Worm (Caenorhabditis elegans) whole organism, L4/young adult: Measurements from ENCODE around the gene Y37E11B.2.
"Not testable (repeated sequence)": the region's sequence is repeated elsewhere in the genome, so short reads cannot be mapped to it uniquely, and the experiment has no call there.

Experiments used
- W03F9.2 ChIP-seq: fragments of 150-350 bp; optimal IDR thresholded peaks from 2 replicates; lab custom pipeline; 2014; ENCODE audit warnings: missing biosample characterization, missing genetic modification characterization
- dao-5 ChIP-seq: sonication (generic microtip); optimal IDR thresholded peaks from 2 replicates; lab custom pipeline; 2016; ENCODE audit warnings: missing genotype, missing genetic modification characterization, moderate library complexity, missing compliant biosample characterization
- him-1 ChIP-seq: sonication (generic microtip); optimal IDR thresholded peaks from 2 replicates; lab custom pipeline; 2016; ENCODE audit warnings: missing genotype, missing genetic modification reagents, missing genetic modification characterization, missing compliant biosample characterization

Y37E11B.2 gene

DNA sequence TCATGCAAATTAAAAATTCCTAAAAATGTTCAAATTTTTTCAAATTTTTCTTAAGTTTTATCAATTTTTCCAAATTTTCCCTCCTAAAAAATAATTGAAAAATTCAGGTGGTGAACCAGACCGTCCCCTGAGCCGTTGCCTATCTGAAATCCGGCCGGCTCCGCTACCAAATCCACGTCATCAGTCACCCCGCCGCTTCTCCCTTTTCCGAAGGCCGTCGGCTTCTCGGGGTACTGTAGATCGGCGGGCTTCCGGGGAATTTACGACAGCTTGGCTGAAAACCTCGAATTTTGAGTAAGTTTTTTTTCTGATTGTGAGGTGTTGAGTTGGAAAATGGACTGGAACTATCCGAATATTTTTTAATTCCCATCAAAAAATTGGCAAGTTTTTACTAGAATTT lies 7.6 kb upstream of the Y37E11B.2 start:
- TF ChIP-seq W03F9.2 (no peak), him-1 (no peak), dao-5 (no peak)

DNA sequence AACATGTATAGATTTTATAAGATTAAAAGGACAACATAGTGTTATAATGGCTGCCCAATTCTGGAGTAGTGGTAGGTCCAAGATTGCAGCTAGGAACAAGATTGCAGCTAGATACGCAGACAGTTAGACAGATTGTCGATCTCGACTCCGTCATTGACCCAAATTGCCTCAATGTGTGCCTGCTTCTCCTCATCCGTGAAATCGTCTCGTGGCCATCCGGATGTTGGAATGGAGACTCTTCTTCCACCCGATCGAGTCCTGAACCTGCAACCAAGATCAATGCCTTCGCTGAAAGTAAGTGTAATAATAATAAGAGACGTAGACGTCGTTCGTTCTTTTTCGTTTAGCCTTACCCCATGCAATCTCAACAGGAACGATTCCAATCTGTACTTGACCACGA lies 412 bp downstream of the Y37E11B.2 start:
- TF ChIP-seq him-1 = no peak
- no peak for TF ChIP-seq W03F9.2
- TF ChIP-seq dao-5 = no peak

DNA sequence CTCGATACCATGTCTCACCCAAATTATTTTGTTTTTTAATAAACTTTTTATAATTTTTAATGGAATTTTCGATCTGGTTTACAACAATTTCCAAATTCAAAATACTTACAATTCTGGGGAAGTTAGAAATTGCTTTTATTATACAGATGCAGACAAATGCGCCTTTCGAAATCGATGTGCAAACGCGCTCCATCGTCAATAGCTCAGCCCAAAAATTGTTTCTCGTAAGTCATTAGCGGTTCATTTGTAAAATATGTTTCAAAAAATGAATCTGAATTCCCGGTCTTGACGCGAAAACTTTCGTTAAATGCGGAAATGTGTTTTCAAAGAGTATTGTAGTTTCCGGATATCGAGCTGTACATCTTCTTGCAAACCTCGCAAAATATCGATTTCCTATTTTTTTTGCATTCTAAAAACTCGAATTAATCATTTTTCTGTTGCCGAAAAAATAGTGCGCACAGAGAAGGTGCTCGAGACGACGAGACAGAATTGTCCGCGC lies 1.3 kb downstream of the Y37E11B.2 start, which contains the start of gene Y37E11B.1:
Y37E11B.1 (plus strand) TSS at position 145 of the 499 bp plus-strand sequence.
- TF ChIP-seq dao-5 (no peak), W03F9.2 (no peak), him-1 (no peak)

DNA sequence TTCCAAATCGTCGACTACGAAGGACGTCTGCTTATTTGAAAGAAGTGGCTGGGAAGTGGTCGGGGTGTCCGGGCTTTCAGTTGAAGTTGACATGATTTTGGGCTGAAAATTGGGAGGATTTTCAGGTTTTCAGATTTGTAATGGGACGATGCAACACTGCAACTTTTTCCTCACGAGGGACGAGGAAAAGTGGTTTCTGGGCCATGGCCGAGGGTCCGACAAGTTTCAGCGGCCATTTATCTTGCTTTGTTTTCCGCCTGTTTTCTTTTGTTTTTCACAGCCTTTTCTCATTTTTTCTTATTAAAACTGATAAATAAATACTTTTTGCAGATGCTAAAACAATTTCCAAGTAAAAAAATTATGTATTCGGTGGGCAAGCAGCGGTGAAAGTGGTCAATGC lies 4.6 kb downstream of the Y37E11B.2 start, which contains the start of gene blos-7:
blos-7 (minus strand) TSS at position 101 of the 400 bp plus-strand sequence.
- not testable (repeated sequence) for TF ChIP-seq W03F9.2, him-1, dao-5

DNA sequence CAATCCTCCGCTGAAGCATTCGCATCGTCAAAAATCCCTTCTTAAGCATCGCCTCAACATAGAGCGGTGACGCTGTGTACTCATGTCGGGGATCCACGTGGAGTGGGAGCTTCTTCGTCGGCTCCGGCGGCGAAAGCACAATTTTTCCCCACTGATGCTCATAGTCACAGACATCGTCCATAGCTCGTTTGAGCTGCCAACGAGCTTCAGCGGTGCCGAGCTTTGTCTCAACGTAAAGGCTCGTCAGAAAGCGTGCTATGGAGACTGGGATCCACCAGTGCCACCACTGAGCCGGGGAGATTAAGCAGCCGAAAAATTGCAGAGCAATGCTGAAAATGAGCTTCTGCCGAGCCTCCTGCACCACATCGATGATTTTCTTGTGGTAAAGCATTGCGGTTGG lies 12.6 kb downstream of the Y37E11B.2 start:
- TF ChIP-seq him-1 = no peak
- TF ChIP-seq dao-5 = no peak
- no peak for TF ChIP-seq W03F9.2

DNA sequence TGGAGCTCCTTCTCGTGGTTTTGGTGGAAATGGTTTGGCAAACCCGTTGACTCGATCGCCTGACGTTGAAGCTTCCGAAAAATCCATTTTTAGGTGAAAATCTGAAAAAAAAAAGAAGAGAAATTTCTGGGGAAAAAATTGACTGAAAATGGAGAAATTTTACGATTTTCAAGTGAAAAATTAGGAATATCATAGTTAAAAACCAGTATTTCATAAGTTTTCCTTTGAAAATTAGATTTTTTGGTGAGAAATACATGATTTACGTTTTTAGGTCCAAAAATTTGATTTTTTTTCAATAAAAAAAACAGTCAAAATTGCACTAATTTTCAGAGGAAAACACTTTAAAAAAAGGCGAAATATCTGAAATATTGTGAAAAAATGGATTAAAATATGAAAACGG lies 15.3 kb downstream of the Y37E11B.2 start, which contains the start of gene taf-2:
taf-2 (minus strand) TSS at position 101 of the 400 bp plus-strand sequence.
- TF ChIP-seq W03F9.2 (no peak), dao-5 (no peak), him-1 (no peak)

DNA sequence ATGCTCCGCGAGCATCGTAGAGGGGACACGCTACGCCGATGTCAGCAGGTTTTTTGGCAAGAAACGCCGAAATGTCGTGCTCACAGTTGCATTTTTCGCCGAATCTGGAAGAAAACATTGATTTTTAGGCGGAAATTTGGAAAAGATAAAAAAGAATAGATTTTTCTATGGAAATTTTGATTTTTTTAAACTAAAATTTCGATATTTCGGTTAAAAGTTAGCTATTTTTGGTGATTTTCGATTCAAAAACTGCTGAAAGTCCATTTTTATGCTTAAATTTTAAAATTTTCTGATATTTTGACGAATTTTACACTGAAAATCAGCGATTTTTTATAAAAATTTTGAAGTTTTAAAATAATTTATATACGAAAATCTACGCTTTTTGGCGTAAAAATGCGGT lies 19.1 kb downstream of the Y37E11B.2 start:
- TF ChIP-seq dao-5 (no peak), him-1 (no peak), W03F9.2 (no peak)

DNA sequence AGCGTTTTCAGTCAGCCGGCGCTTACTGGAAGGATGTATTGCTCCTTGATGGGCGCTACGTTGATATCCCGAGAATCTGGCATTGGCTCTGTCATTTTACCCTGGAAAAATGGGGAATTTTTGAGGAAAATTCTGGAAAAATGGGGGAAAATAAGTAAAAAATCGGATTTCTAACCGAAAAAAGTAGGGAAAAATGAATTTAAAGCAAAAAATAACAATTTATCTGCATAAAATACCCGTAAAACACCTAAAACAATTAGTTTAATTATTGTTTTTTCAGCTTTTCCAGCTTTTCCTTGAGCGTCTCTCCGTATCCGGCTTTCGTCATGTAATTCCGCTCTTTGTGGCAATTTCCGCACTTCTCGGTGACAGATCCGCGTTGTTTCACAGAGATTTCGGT lies 20.2 kb downstream of the Y37E11B.2 start, which contains the start of gene Y37E11B.5:
Y37E11B.5 (minus strand) TSS at position 101 of the 400 bp plus-strand sequence.
- TF ChIP-seq W03F9.2 = no peak
- no peak for TF ChIP-seq dao-5
- no peak for TF ChIP-seq him-1

DNA sequence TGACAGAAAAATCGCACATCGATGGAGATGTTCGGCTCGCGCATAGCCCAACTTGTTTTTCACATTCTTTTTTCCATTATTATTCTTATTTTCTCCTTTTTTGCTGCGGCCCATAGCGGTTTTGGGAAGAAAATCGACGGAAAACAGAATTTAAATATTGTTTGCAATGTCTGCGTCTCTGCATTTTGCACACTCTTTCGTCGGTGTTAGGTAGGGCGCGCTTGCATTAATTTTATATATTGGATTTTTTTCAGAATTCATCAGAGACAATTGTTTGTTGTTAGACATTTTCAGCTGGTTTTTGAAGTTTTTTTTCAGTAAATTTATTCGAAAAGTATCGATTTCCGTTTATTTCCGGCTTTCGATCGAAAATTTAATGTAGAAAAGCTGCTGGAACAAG lies 20.9 kb downstream of the Y37E11B.2 start, which contains the start of gene Y37E11B.6:
Y37E11B.6 (minus strand) TSS at position 181 of the 400 bp plus-strand sequence.
- TF ChIP-seq him-1 (no peak), dao-5 (no peak), W03F9.2 (no peak)

DNA sequence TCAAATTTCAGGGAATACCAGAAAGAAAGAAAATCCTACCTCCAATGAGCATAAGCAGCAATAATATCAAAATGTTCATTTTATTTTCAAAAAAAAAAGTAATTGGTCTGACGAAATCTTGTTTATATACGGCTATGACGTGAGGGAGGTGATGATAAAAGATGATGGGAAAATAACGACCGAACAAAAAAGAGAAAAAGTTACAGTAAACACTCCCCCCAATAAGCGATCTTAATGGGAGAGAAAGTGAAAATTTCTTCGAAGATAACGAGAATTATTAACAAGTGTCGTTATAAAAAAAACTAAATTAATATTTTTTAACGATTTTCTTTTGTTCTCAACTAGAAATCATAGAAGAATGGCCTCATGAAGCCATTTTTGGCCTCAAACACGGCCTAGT lies 21.7 kb downstream of the Y37E11B.2 start, which contains the start of gene Y37E11B.7:
Y37E11B.7 (minus strand) TSS at position 207 of the 400 bp plus-strand sequence.
- no peak for TF ChIP-seq dao-5

DNA sequence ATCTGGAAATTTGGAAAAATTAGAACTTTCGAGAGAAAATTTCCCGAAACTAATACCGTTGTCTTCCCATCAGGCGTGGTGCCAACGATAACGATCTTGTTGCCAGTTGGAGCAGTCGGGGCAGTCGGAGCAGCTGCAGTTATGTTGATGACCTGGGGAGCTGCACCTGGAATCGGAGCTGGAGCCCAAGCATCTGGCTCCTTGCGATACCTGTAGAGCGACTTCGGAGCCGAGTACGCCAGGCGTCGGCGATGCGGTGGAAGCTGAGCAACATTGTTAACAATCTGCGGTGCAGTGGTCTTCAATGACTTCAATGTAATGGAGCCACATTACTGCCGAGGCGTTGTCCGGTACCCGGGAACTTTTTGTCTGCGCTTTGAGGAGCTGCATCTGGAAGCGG lies 23.6 kb downstream of the Y37E11B.2 start:
- TF ChIP-seq W03F9.2 (no peak), him-1 (no peak), dao-5 (no peak)

DNA sequence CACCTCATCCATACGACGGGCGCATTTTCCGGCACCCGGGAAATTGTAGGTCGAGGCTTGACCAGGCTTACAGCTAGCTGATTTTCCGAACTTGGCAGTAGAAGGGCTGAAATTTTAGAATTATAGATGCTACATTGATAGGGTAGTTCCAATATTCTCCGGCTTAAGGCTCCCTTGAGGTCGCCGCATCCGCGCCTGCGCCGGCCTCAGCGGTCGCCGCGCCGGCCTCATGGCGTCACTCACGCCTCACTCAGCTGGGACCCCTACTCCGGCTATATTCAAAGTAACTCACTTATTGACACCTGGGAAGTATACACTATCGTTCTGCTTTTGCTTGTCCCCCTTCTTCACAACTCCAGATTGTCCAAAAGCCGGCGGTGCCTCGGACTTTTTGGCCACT lies 25.8 kb downstream of the Y37E11B.2 start:
- TF ChIP-seq him-1 = no peak
- no peak for TF ChIP-seq W03F9.2
- no peak for TF ChIP-seq dao-5

DNA sequence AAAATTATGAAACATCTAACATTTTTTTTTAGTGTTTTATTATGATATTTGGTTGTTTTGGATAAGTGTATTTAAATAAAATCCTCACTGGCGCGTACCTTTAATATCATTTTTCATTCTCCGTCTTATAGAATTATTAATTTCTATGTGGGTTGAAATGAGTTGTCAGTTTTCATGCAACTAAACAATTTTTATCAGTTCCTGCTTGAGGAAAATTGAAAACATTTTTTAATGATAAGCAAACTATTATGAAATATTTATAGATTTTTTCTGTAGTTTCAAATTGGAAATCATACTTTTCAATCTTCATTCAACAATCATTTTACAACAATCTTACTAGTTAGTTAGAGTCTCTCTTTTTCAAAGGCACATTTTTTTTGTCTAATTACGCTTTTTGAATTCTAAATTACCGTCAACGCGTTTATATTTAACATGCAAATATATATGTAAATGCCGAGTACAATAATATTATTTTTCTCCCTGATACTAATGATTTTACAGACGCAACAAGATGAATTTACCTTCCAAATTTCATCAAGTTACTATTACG lies 28.1 kb downstream of the Y37E11B.2 start, which contains the start of the genes Y37E11B.10 and kgb-2:
Y37E11B.10 (minus strand) TSS at position 182 of the 550 bp plus-strand sequence.
kgb-2 (plus strand) TSS at position 500 of the 550 bp plus-strand sequence.
- TF ChIP-seq dao-5 = no peak
- TF ChIP-seq him-1 = no peak
- no peak for TF ChIP-seq W03F9.2

DNA sequence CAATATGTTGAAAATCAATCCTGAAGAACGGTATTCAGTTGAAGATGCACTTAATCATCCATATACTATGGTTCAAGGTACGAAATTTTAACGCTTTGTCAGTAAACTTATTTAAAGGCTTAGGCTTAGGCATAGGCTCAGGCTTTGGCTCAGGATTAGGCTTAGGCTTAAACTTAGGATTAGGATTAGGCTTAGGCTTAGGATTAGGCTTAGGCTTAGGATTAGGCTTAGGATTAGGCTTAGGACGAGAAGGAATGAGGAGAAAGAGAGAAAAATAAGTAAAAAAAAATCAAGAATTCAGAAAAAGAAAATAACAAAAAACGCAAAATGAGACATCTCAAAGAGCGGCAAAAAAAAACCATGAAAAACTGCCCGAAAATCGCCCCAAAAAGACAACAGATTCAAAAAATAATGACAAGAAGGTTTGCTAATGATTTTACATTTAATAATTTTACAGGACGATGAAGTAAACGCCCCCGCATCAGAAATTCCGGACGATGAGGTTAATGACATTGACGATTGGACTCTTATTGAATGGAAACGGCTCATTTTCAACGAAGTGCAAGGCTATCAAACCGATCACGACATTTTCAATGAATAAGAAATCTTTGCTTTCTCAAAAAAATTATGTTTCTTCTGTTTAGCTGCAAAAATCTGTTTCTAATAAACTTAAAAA lies 30.4 kb downstream of the Y37E11B.2 start:
- no peak for TF ChIP-seq him-1
- TF ChIP-seq dao-5 = no peak
- no peak for TF ChIP-seq W03F9.2

DNA sequence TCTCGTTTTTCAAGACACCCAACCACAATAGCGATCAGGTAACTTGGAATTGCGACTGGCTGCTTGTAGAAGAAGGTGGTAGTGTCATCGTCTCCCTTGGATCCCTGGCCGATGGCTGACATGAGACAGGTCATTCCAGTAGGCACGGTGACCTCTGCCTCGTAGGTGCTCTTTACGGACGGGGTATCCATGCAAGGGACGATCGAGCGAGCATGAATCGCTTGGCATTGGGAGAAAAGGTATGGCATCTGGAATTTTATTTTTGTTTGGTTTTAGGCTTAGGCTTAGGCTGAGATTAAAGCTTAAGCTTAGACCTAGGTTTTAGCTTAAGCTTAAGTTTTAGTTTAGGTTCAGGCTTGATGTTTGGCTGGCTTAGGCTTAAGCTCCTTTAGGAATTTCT lies 32.7 kb downstream of the Y37E11B.2 start:
- TF ChIP-seq W03F9.2 = no peak
- no peak for TF ChIP-seq dao-5
- no peak for TF ChIP-seq him-1

DNA sequence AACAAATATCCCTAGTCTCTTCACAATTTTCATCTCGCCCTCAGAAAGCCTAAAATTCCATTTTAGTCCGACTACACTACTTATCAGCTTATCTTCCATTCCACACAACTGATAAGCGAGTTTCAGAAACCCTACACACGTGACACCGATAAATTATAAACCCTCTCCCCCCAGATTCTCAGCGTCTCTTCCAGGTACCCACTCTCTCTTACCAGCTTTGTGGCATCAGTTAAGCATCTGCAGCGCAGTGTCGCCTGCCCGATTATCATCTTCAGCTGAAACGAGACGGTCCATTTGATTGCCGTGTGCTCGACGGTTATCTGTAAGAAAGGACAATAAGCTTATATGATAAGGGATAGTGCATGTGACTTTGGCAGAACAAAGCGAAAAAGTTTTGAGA lies 33.6 kb downstream of the Y37E11B.2 start:
- TF ChIP-seq W03F9.2 = no peak
